Worm (Caenorhabditis elegans): ENCODE results near the gene M01H9.3.

DNA sequence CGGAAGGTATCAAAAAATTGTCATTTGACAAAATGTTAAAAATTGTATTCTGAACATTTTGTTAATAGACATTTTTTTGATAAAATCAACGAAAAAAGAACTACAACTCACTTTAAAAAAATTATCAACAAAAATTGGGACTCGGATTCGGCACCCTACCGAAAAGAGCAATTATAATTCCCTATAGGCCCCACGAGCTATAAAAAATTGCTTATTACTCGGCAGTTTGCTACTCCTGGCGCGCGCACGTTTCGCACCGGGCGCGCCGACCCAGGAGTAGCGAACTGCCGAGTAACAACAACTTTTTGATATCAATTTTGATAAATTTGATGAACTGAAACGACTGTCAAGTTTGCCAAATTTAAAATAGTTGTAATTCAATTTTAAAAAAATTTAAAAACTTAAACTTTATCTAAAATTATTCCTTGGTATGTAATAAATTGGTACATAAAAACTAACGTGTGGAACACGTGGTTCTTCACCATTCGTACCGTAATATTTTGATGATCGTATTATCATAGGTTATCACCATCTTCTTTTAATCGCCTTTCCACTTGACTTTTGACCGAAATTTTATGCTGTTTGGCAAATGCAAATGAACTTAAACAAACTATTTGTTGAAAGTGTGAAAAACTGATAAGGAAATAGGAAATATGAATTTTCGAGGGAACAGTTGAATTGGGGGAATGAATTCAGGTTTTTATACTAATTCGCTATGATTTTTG is 1.3 kb downstream of the M01H9.3 start:
- TF ChIP-seq ceh-39 (tag; optimal IDR thresholded peaks at IDR 0.05) (no peak), tbx-8 (GFP tag; optimal IDR thresholded peaks at IDR 0.05) (no peak), ham-2 (GFP tag; optimal IDR thresholded peaks at IDR 0.05) (no peak), nhr-237 (tag; optimal IDR thresholded peaks at IDR 0.05) (no peak), ztf-11 (tag; optimal IDR thresholded peaks at IDR 0.05) (no peak), mls-2 (tag; optimal IDR thresholded peaks at IDR 0.05) (no peak), lsy-2 (tag; optimal IDR thresholded peaks at IDR 0.05) (no peak), nhr-12 (tag; optimal IDR thresholded peaks at IDR 0.05) (no peak), nhr-28 (tag; optimal IDR thresholded peaks at IDR 0.05) (no peak), blmp-1 (tag; optimal IDR thresholded peaks at IDR 0.05) (no peak), unc-62 (GFP tag; optimal IDR thresholded peaks at IDR 0.05) (no peak), nhr-2 (tag; optimal IDR thresholded peaks at IDR 0.05) (no peak), mep-1 (tag; optimal IDR thresholded peaks at IDR 0.05) (no peak)

Measured in whole organism, mixed stage, embryonic.